Worm (Caenorhabditis elegans): ENCODE results near the gene cutl-21.

Gene cutl-21

ce11 chrX:994678-995077 lies 9.5 kb upstream of the cutl-21 start:
- no peak for TF ChIP-seq nhr-25 (tag; optimal IDR thresholded peaks at IDR 0.05)
- no peak for TF ChIP-seq lsy-12 (tag; optimal IDR thresholded peaks at IDR 0.05)
- TF ChIP-seq egl-5 (tag; optimal IDR thresholded peaks at IDR 0.05): no peak
- TF ChIP-seq snpc-4 (tag; optimal IDR thresholded peaks at IDR 0.05): no peak
- no peak for TF ChIP-seq ZK546.5 (tag; optimal IDR thresholded peaks at IDR 0.05)

- TF ChIP-seq ama-1 (optimal IDR thresholded peaks at IDR 0.05): no peak
- TF ChIP-seq nhr-23 (tag; optimal IDR thresholded peaks at IDR 0.05): peak; percentile 28
Measured at ce11 chrX:1005026-1005425, 889 bp downstream of the cutl-21 start.

ce11 chrX:1009512-1009911 lies 5.4 kb downstream of the cutl-21 start:
- TF ChIP-seq elt-2 (tag; optimal IDR thresholded peaks at IDR 0.05): peak; percentile 59
- no peak for TF ChIP-seq hmg-11 (tag; optimal IDR thresholded peaks at IDR 0.05)

ce11 chrX:1010627-1011452 lies 6.7 kb downstream of the cutl-21 start:
- TF ChIP-seq elt-3 (tag; optimal IDR thresholded peaks at IDR 0.05) (peak in 1 of 3 experiments; percentile 36), lsy-12 (tag; optimal IDR thresholded peaks at IDR 0.05) (peak; percentile 14), nhr-43 (tag; optimal IDR thresholded peaks at IDR 0.05; ENCODE audit: poor library complexity, severe bottlenecking) (peak; percentile 70), R02D3.7 (tag; optimal IDR thresholded peaks at IDR 0.05) (no peak), ZK546.5 (tag; optimal IDR thresholded peaks at IDR 0.05) (no peak), nhr-23 (tag; optimal IDR thresholded peaks at IDR 0.05) (peak; percentile 75), nhr-28 (tag; optimal IDR thresholded peaks at IDR 0.05) (no peak), unc-62 (GFP tag; optimal IDR thresholded peaks at IDR 0.05) (peak; percentile 20), nhr-25 (tag; optimal IDR thresholded peaks at IDR 0.05) (peak; percentile 41), aly-2 (tag; optimal IDR thresholded peaks at IDR 0.05) (no peak), snpc-4 (tag; optimal IDR thresholded peaks at IDR 0.05) (peak; percentile 22), elt-2 (tag; optimal IDR thresholded peaks at IDR 0.05) (peak; percentile 95), pha-4 (tag; optimal IDR thresholded peaks at IDR 0.05) (peak; percentile 51), jun-1 (tag; optimal IDR thresholded peaks at IDR 0.05) (peak; percentile 33), pqm-1 (tag; optimal IDR thresholded peaks at IDR 0.05) (peak; percentile 60), fos-1 (tag; optimal IDR thresholded peaks at IDR 0.05) (no peak), ama-1 (optimal IDR thresholded peaks at IDR 0.05) (peak; percentile 64), nhr-67 (tag; optimal IDR thresholded peaks at IDR 0.05) (no peak), ztf-4 (tag; optimal IDR thresholded peaks at IDR 0.05) (peak; percentile 43)

ce11 chrX:1012385-1012866 lies 8.3 kb downstream of the cutl-21 start:
- TF ChIP-seq nhr-67 (tag; optimal IDR thresholded peaks at IDR 0.05): no peak
- TF ChIP-seq nhr-28 (tag; optimal IDR thresholded peaks at IDR 0.05): no peak
- peak; percentile 95 for TF ChIP-seq ama-1 (optimal IDR thresholded peaks at IDR 0.05)
- TF ChIP-seq fos-1 (tag; optimal IDR thresholded peaks at IDR 0.05): no peak
- TF ChIP-seq nhr-77 (tag; optimal IDR thresholded peaks at IDR 0.05): no peak
- no peak for TF ChIP-seq lsy-12 (tag; optimal IDR thresholded peaks at IDR 0.05)
- no peak for TF ChIP-seq jun-1 (tag; optimal IDR thresholded peaks at IDR 0.05)
- TF ChIP-seq nhr-43 (tag; optimal IDR thresholded peaks at IDR 0.05; ENCODE audit: poor library complexity, severe bottlenecking): no peak
- no peak for TF ChIP-seq nhr-25 (tag; optimal IDR thresholded peaks at IDR 0.05)
- no peak for TF ChIP-seq egl-5 (tag; optimal IDR thresholded peaks at IDR 0.05)
- no peak for TF ChIP-seq aly-2 (tag; optimal IDR thresholded peaks at IDR 0.05)
- no peak for TF ChIP-seq nhr-23 (tag; optimal IDR thresholded peaks at IDR 0.05)
- no peak for TF ChIP-seq mml-1 (tag; optimal IDR thresholded peaks at IDR 0.05)
- TF ChIP-seq skn-1 (tag; optimal IDR thresholded peaks at IDR 0.05): no peak
- TF ChIP-seq ZK546.5 (tag; optimal IDR thresholded peaks at IDR 0.05): no peak
- TF ChIP-seq sea-2 (GFP tag; optimal IDR thresholded peaks at IDR 0.05): no peak
- TF ChIP-seq lin-39 (tag; optimal IDR thresholded peaks at IDR 0.05): no peak
- no peak for TF ChIP-seq eor-1 (tag; optimal IDR thresholded peaks at IDR 0.05)
- no peak for TF ChIP-seq elt-1 (tag; optimal IDR thresholded peaks at IDR 0.05)
- TF ChIP-seq pha-4 (tag; optimal IDR thresholded peaks at IDR 0.05): peak; percentile 46
- peak; percentile 50 for TF ChIP-seq elt-2 (tag; optimal IDR thresholded peaks at IDR 0.05)
- TF ChIP-seq nhr-11 (tag; optimal IDR thresholded peaks at IDR 0.05): no peak
- TF ChIP-seq hmg-11 (tag; optimal IDR thresholded peaks at IDR 0.05): no peak

- TF ChIP-seq lin-15B (tag; optimal IDR thresholded peaks at IDR 0.05) (no peak), nhr-23 (tag; optimal IDR thresholded peaks at IDR 0.05) (no peak), elt-1 (tag; optimal IDR thresholded peaks at IDR 0.05) (no peak), fkh-10 (GFP tag; optimal IDR thresholded peaks at IDR 0.05) (peak; percentile 74)
Measured at ce11 chrX:1014708-1015107, 10.6 kb downstream of the cutl-21 start.
